Fruit fly (Drosophila melanogaster) whole organism, adult: ENCODE data around the gene eIF3g1.
A peak's percentile ranks its signal among the peaks of the same experiment; 100 is the strongest.

Experiments used
- CG11617 ChIP-seq: fragments of 200-800 bp; sonication (Bioruptor generic); optimal IDR thresholded peaks from 2 replicates; lab custom pipeline; 2017; ENCODE audit warnings: mild to moderate bottlenecking, missing biosample characterization, missing genetic modification reagents, missing genetic modification characterization
- CG12768 ChIP-seq: fragments of 200-800 bp; sonication (Bioruptor generic); optimal IDR thresholded peaks from 2 replicates; lab custom pipeline; 2017; ENCODE audit warnings: missing biosample characterization, missing genetic modification characterization, mild to moderate bottlenecking, moderate library complexity, missing genetic modification reagents
- CG14711 ChIP-seq: fragments of 200-800 bp; sonication (Bioruptor generic); optimal IDR thresholded peaks from 2 replicates; lab custom pipeline; 2018; ENCODE audit warnings: missing biosample characterization, mild to moderate bottlenecking, missing genetic modification characterization, moderate library complexity
- CG1620 ChIP-seq: fragments of 200-800 bp; sonication (Bioruptor generic); optimal IDR thresholded peaks from 2 replicates; lab custom pipeline; 2016; ENCODE audit warnings: missing biosample characterization, missing genetic modification characterization
- CG33017 ChIP-seq: fragments of 200-800 bp; sonication (Bioruptor generic); optimal IDR thresholded peaks from 2 replicates; lab custom pipeline; 2018; ENCODE audit warnings: missing biosample characterization, mild to moderate bottlenecking, missing genetic modification characterization, moderate library complexity
- CG5204 ChIP-seq: fragments of 200-800 bp; sonication (Bioruptor generic); optimal IDR thresholded peaks from 2 replicates; lab custom pipeline; 2016; ENCODE audit warnings: missing biosample characterization, missing genetic modification characterization
- CG7045 ChIP-seq: fragments of 200-800 bp; sonication (Bioruptor generic); optimal IDR thresholded peaks from 2 replicates; lab custom pipeline; 2017; ENCODE audit warnings: missing biosample characterization, mild to moderate bottlenecking, missing genetic modification characterization
- CG7101 ChIP-seq: fragments of 200-800 bp; sonication (Bioruptor generic); optimal IDR thresholded peaks from 2 replicates; lab custom pipeline; 2018; ENCODE audit warnings: missing biosample characterization, mild to moderate bottlenecking, missing genetic modification characterization, moderate library complexity
- Clk ChIP-seq: fragments of 200-800 bp; sonication (Bioruptor generic); optimal IDR thresholded peaks from 2 replicates; lab custom pipeline; 2017; ENCODE audit warnings: missing biosample characterization, missing genetic modification characterization
- Crg-1 ChIP-seq: fragments of 200-800 bp; sonication (Bioruptor generic); optimal IDR thresholded peaks from 2 replicates; lab custom pipeline; 2016; ENCODE audit warnings: missing biosample characterization, missing genetic modification characterization
- Hr96 ChIP-seq: fragments of 200-800 bp; sonication (Bioruptor generic); optimal IDR thresholded peaks from 2 replicates; lab custom pipeline; 2016; ENCODE audit warnings: missing biosample characterization, missing genetic modification characterization
- Mnt ChIP-seq: fragments of 200-800 bp; sonication (Bioruptor generic); optimal IDR thresholded peaks from 2 replicates; lab custom pipeline; 2016; ENCODE audit warnings: missing biosample characterization, mild to moderate bottlenecking, missing genetic modification characterization
- bab1 ChIP-seq: fragments of 200-800 bp; sonication (Bioruptor generic); optimal IDR thresholded peaks from 3 replicates; lab custom pipeline; 2019; ENCODE audit warnings: missing biosample characterization, mild to moderate bottlenecking, missing genetic modification characterization, moderate library complexity
- cic ChIP-seq: fragments of 200-800 bp; sonication (Bioruptor generic); optimal IDR thresholded peaks from 2 replicates; lab custom pipeline; 2017; ENCODE audit warnings: missing biosample characterization, mild to moderate bottlenecking, missing genetic modification characterization, moderate library complexity
- cnc ChIP-seq, 2 experiments: fragments of >200 bp; optimal IDR thresholded peaks; 2 replicates each; lab custom pipeline; 2017
- kay ChIP-seq: fragments of 200-800 bp; sonication (Bioruptor generic); peaks from one replicate; lab custom pipeline; 2016; ENCODE audit warnings: missing biosample characterization, missing genetic modification characterization, borderline replicate concordance
- ovo ChIP-seq: fragments of 200-800 bp; sonication (Bioruptor generic); optimal IDR thresholded peaks from 2 replicates; lab custom pipeline; 2016; ENCODE audit warnings: missing biosample characterization, missing genetic modification characterization
- pad ChIP-seq: fragments of 200-800 bp; sonication (Bioruptor generic); optimal IDR thresholded peaks from 3 replicates; lab custom pipeline; 2017; ENCODE audit warnings: missing biosample characterization, missing genetic modification characterization, mild to moderate bottlenecking, moderate library complexity, missing genetic modification reagents
- tj ChIP-seq: fragments of 200-800 bp; sonication (Bioruptor generic); optimal IDR thresholded peaks from 3 replicates; lab custom pipeline; 2017; ENCODE audit warnings: missing biosample characterization, mild to moderate bottlenecking, missing genetic modification characterization, moderate library complexity
- toe ChIP-seq: fragments of 200-800 bp; sonication (Bioruptor generic); optimal IDR thresholded peaks from 2 replicates; lab custom pipeline; 2016; ENCODE audit warnings: missing biosample characterization, missing genetic modification characterization

eIF3g1 gene

DNA sequence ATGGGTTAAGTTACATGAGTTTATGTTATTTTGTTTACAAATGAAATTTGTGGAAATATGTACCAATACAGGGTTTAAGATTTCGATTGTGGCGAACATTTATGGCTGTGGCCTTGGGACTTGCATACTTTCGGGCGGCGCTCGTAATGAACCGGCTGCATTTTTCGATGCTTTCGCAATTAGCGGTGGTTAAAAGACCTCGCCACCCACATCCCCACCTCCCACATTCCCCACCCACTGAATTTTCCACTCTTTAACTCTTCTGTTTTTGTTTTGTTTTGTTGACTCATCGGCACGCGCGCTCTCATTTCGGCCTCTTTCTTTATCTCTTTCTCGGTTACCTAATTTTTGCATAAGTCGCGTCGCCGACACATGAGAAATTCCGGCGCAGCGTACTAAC, 35.5 kb upstream of the eIF3g1 start:
- TF ChIP-seq CG12768, result no peak
- TF ChIP-seq Hr96, result no peak
- TF ChIP-seq CG7101 (tag; lab: Kevin White, UChicago), result no peak
- no peak for TF ChIP-seq Clk (GFP tag; lab: Kevin White, UChicago)
- no peak for TF ChIP-seq CG11617 (GFP tag; lab: Kevin White, UChicago)
- TF ChIP-seq CG14711 (tag; lab: Kevin White, UChicago), result no peak
- TF ChIP-seq Crg-1 (GFP tag; lab: Kevin White, UChicago), result no peak

DNA sequence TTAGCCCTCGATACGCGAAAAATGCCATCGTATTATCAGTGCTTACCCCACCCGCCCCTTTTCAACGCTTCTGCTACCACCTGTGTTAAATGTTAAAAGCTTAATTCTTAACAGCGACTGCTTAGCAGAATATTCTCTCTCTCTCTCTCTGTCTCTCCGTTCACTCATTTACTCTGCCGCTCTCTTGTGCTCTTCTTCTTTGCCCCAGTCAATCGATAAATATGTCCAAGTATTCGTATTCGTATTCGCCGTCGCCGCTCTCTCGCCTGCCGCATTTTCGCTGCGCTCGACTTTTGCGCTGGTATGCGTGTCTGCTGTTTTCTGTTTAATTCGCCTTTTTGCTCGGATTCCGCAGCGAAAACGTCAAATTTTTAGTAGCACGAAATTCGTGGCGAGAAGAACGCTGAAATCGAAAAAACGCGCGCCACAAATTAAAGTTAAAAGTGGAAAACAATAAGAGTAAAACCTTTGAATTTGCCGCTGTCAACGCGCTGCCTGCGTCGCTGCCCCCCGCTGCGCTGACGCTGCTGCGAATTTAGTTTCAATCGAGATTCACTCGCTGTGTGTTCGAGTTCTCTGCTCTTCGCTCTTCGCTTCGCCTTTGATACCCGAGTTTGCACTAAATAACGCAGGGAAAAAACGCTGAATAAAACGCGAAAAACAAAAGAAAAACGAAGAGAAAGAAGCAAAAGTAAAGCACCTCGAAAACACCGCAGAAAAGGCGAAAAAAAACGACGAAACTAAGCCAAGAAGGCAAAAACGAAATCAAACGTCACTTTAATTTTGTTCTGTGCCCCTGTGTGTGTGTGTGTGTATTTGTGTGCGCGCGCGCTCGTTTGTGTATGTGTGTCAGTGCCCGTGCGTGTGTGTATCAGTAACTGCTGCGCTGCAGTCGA, 32.6 kb upstream of the eIF3g1 start:
- TF ChIP-seq cic (GFP tag; lab: Kevin White, UChicago), result peak; percentile 21
- TF ChIP-seq pad (GFP tag; lab: Kevin White, UChicago), result peak; percentile 34
- no peak for TF ChIP-seq Crg-1 (GFP tag; lab: Kevin White, UChicago)
- TF ChIP-seq bab1 (GFP tag; lab: Kevin White, UChicago), result peak; percentile 1
- peak; percentile 36 for TF ChIP-seq CG11617 (GFP tag; lab: Kevin White, UChicago)
- TF ChIP-seq CG7101 (tag; lab: Kevin White, UChicago), result peak; percentile 30
- no peak for TF ChIP-seq CG14711 (tag; lab: Kevin White, UChicago)
- no peak for TF ChIP-seq Clk (GFP tag; lab: Kevin White, UChicago)
- TF ChIP-seq Mnt (GFP tag; lab: Kevin White, UChicago), result peak; percentile 34
- no peak for TF ChIP-seq ovo (GFP tag; lab: Kevin White, UChicago)
- TF ChIP-seq tj (GFP tag; lab: Kevin White, UChicago), result peak; percentile 75
- no peak for TF ChIP-seq CG33017
- peak; percentile 23 for TF ChIP-seq CG12768

DNA sequence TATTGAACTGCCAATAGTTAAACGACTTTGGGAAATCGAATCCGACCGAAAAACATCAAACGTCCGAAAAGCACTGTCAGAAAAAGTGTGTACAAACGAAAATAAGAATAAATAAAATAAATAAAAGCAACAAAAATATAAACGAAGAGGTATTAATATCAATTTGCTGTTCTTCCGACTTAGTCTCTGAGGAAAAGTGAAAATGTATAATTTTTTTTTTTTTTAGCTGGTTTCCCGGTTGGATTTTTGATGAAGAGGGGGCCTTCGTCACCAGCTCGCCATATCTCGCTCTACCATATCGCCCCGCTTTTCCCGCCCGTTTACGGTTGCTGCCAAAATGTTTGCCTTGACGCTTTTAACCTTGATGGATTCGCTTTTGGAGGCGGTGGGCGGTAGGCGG, 28.5 kb upstream of the eIF3g1 start:
- no peak for TF ChIP-seq Crg-1 (GFP tag; lab: Kevin White, UChicago)
- TF ChIP-seq cic (GFP tag; lab: Kevin White, UChicago), result no peak
- no peak for TF ChIP-seq bab1 (GFP tag; lab: Kevin White, UChicago)
- no peak for TF ChIP-seq ovo (GFP tag; lab: Kevin White, UChicago)
- TF ChIP-seq cnc (optimal IDR thresholded peaks at IDR 0.05; lab: Kevin White, UChicago), result no peak
- TF ChIP-seq CG14711 (tag; lab: Kevin White, UChicago), result no peak
- TF ChIP-seq CG33017, result no peak
- no peak for TF ChIP-seq Mnt (GFP tag; lab: Kevin White, UChicago)

DNA sequence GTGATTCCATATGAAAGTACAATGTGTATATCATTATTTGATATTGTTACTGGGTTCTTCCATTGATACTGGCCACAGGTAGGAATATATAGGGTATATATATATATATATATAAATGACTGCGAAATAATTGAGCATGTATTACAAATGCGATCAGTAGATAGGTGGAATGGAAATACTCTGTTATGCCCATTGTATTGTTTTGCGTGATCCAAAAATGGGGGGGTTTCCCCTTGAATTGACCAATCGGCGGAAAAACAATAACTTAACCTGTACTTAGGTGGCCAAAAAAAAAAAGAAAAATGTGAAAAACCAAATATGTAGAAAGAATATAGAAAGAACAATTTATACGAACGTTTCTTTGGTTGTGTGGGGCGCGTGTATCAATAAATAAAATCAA, 27.8 kb upstream of the eIF3g1 start:
- TF ChIP-seq pad (GFP tag; lab: Kevin White, UChicago) (no peak), CG7045 (no peak), Hr96 (no peak), Mnt (GFP tag; lab: Kevin White, UChicago) (no peak), cnc (optimal IDR thresholded peaks at IDR 0.05; lab: Kevin White, UChicago) (no peak), Crg-1 (GFP tag; lab: Kevin White, UChicago) (no peak), Clk (GFP tag; lab: Kevin White, UChicago) (no peak)

DNA sequence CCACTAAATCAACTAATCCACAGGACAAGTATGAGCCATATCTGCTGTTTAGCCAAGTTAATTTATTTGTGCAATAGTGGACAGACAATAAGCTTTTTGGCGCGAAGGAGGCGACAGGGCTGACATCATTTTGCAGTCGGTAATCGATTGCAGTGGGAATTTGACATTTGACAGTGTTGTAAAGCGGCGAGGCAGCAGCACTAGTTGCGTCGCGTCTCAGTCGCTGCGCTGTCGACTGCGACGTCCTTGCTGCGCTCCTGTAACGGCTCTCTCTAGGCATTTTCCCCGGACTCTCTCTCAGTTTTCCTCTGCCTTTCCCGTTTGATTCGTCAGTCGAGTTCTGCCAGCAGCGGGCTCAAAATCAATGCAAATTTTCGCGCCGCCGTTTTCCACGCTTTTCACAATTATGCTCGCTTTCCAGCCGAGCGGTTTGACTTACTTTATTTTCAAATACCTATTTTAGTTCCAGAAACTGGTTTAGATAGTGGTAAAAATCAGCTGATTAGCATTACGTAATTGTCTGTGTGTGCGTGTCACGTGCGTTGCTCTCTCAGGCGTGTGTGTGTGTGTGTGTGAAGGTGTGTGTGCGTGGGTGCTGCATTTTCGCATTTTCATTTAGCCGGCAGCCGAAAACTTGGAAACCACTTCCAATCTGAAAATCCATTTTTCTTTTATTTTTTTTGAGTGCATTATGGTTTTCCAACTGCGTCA, 26.8 kb upstream of the eIF3g1 start:
- TF ChIP-seq cnc (optimal IDR thresholded peaks at IDR 0.05; lab: Kevin White, UChicago), result no peak

DNA sequence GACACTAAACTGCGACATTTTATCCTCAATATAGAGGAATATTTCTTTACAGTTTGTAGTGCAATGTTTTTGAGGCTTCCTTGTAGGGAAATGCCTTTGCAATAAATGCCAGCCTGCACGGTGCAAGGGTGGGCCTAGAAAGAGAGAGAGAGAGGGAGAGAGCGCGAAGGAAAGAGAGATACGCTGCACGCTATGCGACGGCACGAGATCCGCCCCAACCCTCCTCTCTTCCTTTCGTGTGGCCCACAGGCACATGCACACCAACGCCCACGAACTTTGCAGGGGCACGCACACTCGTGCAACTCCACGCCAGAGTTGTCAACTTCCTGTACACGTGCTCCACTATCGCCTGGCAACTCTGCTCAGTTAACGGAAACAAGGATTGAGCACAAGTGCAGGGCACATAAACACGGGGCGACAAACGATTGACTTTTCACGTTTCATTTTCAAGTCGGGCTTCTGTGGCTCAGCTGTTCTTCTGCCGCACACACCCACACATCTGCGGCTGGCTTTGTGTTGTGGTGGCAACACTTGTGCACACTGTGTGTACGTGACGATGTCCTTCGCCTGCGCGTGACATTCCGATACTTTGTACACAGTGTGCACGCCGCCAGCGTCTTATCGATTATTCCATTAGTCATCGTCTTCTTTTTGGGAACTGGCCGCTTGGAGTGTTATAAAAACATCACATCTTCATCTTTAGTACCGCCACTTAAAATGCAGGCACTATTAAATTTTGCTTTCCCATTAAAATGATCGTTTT, 26.0 kb upstream of the eIF3g1 start:
- TF ChIP-seq CG5204 (no peak), CG14711 (tag; lab: Kevin White, UChicago) (peak; percentile 73), Clk (GFP tag; lab: Kevin White, UChicago) (no peak)

DNA sequence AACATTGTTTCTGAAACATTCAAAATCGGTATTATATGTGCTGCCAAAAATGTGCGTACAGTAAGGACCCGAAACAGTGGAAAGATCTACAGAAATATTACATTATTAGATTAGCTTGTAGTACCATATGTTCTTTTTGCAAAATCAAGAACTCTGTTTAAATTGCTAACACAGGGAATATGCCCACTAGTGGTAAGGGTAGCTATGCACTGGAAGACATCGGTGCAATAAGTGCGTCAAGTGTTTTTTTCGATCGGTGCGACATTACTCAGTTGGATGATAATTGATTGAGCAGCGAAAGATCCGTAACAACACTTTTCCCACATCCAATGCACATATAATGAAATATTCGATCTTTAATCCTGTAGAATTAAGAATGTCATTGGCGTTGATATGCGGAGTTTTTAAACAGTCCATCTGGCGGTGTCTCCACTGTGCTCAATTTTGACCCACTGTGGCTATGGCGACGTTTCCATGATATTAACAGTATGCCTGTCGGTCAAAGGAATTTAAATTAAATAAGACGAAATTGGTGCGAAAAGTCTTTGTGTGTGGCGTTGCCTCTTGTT, 25.0 kb upstream of the eIF3g1 start:
- no peak for TF ChIP-seq tj (GFP tag; lab: Kevin White, UChicago)
- no peak for TF ChIP-seq kay (GFP tag; lab: Kevin White, UChicago)
- no peak for TF ChIP-seq toe
- peak; percentile 6 for TF ChIP-seq CG7101 (tag; lab: Kevin White, UChicago)
- peak; percentile 4 for TF ChIP-seq CG14711 (tag; lab: Kevin White, UChicago)
- peak; percentile 35 for TF ChIP-seq CG7045
- TF ChIP-seq Hr96, result no peak
- peak; percentile 8 for TF ChIP-seq CG1620
